Fruit fly (Drosophila melanogaster) whole organism, embryonic: ENCODE data around the gene Calr.

Experiments
- Ada2b ChIP-seq: fragments of 200-800 bp; sonication (Bioruptor generic); IDR thresholded peaks from 2 replicates; pipeline ENCODE4 v1.3.6; 2022; ENCODE audit warnings: missing biosample characterization, missing genetic modification characterization
- Atf-2 ChIP-seq: fragments of 200-800 bp; sonication (Bioruptor generic); optimal IDR thresholded peaks from 2 replicates; lab custom pipeline; 2016; ENCODE audit warnings: missing biosample characterization, missing genetic modification characterization
- Atf6 ChIP-seq: fragments of 200-800 bp; sonication (Bioruptor generic); IDR thresholded peaks from 2 replicates; pipeline ENCODE4 v1.3.6; 2022; ENCODE audit warnings: missing biosample characterization, missing genetic modification characterization
- CG10654 ChIP-seq: fragments of 200-800 bp; sonication (Bioruptor generic); optimal IDR thresholded peaks from 2 replicates; lab custom pipeline; 2016; ENCODE audit warnings: missing biosample characterization, missing genetic modification characterization
- CG11456 ChIP-seq: fragments of 200-800 bp; sonication (Bioruptor generic); IDR thresholded peaks from 3 replicates; pipeline ENCODE4 v1.3.6; 2022; ENCODE audit warnings: missing biosample characterization, missing genetic modification characterization
- CG12659 ChIP-seq: fragments of 200-800 bp; sonication (Bioruptor generic); optimal IDR thresholded peaks from 3 replicates; lab custom pipeline; 2017; ENCODE audit warnings: mild to moderate bottlenecking, missing biosample characterization, missing genetic modification reagents, missing genetic modification characterization
- CG13123 ChIP-seq: fragments of 200-800 bp; sonication (Bioruptor generic); optimal IDR thresholded peaks from 2 replicates; lab custom pipeline; 2016; ENCODE audit warnings: missing biosample characterization, missing genetic modification characterization
- CG1792 ChIP-seq: fragments of 200-800 bp; sonication (Bioruptor generic); optimal IDR thresholded peaks from 2 replicates; lab custom pipeline; 2016; ENCODE audit warnings: missing biosample characterization, missing genetic modification characterization
- CG2120 ChIP-seq: fragments of 200-800 bp; sonication (Bioruptor generic); optimal IDR thresholded peaks from 3 replicates; lab custom pipeline; 2016; ENCODE audit warnings: missing biosample characterization, missing genetic modification characterization
- CG2889 ChIP-seq: fragments of 200-800 bp; sonication (Bioruptor generic); IDR thresholded peaks from 3 replicates; pipeline ENCODE4 v1.3.6; 2022; ENCODE audit warnings: missing biosample characterization, missing genetic modification characterization
- CG30431 ChIP-seq: fragments of 200-800 bp; sonication (Bioruptor generic); optimal IDR thresholded peaks from 2 replicates; lab custom pipeline; 2017; ENCODE audit warnings: missing biosample characterization, missing genetic modification characterization
- CG31388 ChIP-seq: fragments of 200-800 bp; sonication (Bioruptor generic); optimal IDR thresholded peaks from 2 replicates; lab custom pipeline; 2016; ENCODE audit warnings: missing biosample characterization, missing genetic modification characterization
- CG32532 ChIP-seq: fragments of 200-800 bp; sonication (Bioruptor generic); IDR thresholded peaks from 2 replicates; pipeline ENCODE4 v1.3.6; 2022; ENCODE audit warnings: missing biosample characterization, missing genetic modification characterization
- CG3838 ChIP-seq: fragments of 200-800 bp; sonication (Bioruptor generic); optimal IDR thresholded peaks from 3 replicates; lab custom pipeline; 2016; ENCODE audit warnings: missing biosample characterization, missing genetic modification characterization
- CG4707 ChIP-seq: fragments of 200-800 bp; sonication (Bioruptor generic); optimal IDR thresholded peaks from 2 replicates; lab custom pipeline; 2018; ENCODE audit warnings: missing biosample characterization, mild to moderate bottlenecking, missing genetic modification characterization, moderate library complexity
- CG5180 ChIP-seq: fragments of 200-800 bp; sonication (Bioruptor generic); optimal IDR thresholded peaks from 3 replicates; lab custom pipeline; 2017; ENCODE audit warnings: missing biosample characterization, missing genetic modification characterization, mild to moderate bottlenecking, moderate library complexity, missing genetic modification reagents
- CG6689 ChIP-seq: fragments of 200-800 bp; sonication (Bioruptor generic); IDR thresholded peaks from 2 replicates; pipeline ENCODE4 v1.3.6; 2022; ENCODE audit warnings: missing biosample characterization, missing genetic modification characterization
- CG7357 ChIP-seq: fragments of 200-800 bp; sonication (Bioruptor generic); IDR thresholded peaks from 3 replicates; pipeline ENCODE4 v1.3.6; 2022; ENCODE audit warnings: missing biosample characterization, missing genetic modification characterization
- CG7987 ChIP-seq: fragments of 200-800 bp; sonication (Bioruptor generic); optimal IDR thresholded peaks from 2 replicates; lab custom pipeline; 2018; ENCODE audit warnings: missing biosample characterization, mild to moderate bottlenecking, missing genetic modification characterization, moderate library complexity
- CG8359 ChIP-seq: fragments of 200-800 bp; sonication (Bioruptor generic); optimal IDR thresholded peaks from 2 replicates; lab custom pipeline; 2017; ENCODE audit warnings: missing biosample characterization, mild to moderate bottlenecking, missing genetic modification characterization, borderline replicate concordance
- CG9932 ChIP-seq: fragments of 200-800 bp; sonication (Bioruptor generic); IDR thresholded peaks from 2 replicates; pipeline ENCODE4 v1.3.6; 2022; ENCODE audit warnings: missing biosample characterization, missing genetic modification characterization
- Dad ChIP-seq: fragments of 200-800 bp; sonication (Bioruptor generic); optimal IDR thresholded peaks from 3 replicates; lab custom pipeline; 2016; ENCODE audit warnings: missing biosample characterization, missing genetic modification characterization
- Doc2 ChIP-seq: fragments of 200-800 bp; sonication (Bioruptor generic); IDR thresholded peaks from 2 replicates; pipeline ENCODE4 v1.3.6; 2022; ENCODE audit warnings: missing biosample characterization, missing genetic modification characterization
- E2f1 ChIP-seq: fragments of 200-800 bp; sonication (Bioruptor generic); IDR thresholded peaks from 2 replicates; pipeline ENCODE4 v1.3.6; 2022; ENCODE audit warnings: missing biosample characterization, missing genetic modification characterization
- Gsc ChIP-seq: fragments of 200-800 bp; sonication (Bioruptor generic); IDR thresholded peaks from 2 replicates; pipeline ENCODE4 v1.3.6; 2022; ENCODE audit warnings: missing biosample characterization, missing genetic modification characterization
- HHEX ChIP-seq: fragments of 200-800 bp; sonication (Bioruptor generic); optimal IDR thresholded peaks from 3 replicates; lab custom pipeline; 2017; ENCODE audit warnings: missing biosample characterization, mild to moderate bottlenecking, missing genetic modification characterization, missing genetic modification reagents
- Lim3 ChIP-seq: fragments of 200-800 bp; sonication (Bioruptor generic); IDR thresholded peaks from 2 replicates; pipeline ENCODE4 v1.3.6; 2022; ENCODE audit warnings: missing biosample characterization, missing genetic modification characterization
- Oaz ChIP-seq: fragments of 200-800 bp; sonication (Bioruptor generic); IDR thresholded peaks from 2 replicates; pipeline ENCODE4 v1.3.6; 2022; ENCODE audit warnings: missing biosample characterization, missing genetic modification characterization
- Side ChIP-seq: fragments of 200-800 bp; sonication (Bioruptor generic); optimal IDR thresholded peaks from 2 replicates; lab custom pipeline; 2016; ENCODE audit warnings: missing biosample characterization, missing genetic modification characterization
- aop ChIP-seq: fragments of 200-800 bp; sonication (Bioruptor generic); IDR thresholded peaks from 2 replicates; pipeline ENCODE4 v1.3.6; 2022; ENCODE audit warnings: missing biosample characterization, missing genetic modification characterization
- bab2 ChIP-seq: fragments of 200-800 bp; sonication (Bioruptor generic); optimal IDR thresholded peaks from 2 replicates; lab custom pipeline; 2016; ENCODE audit warnings: missing biosample characterization, missing genetic modification characterization
- btn ChIP-seq: fragments of 200-800 bp; sonication (Bioruptor generic); optimal IDR thresholded peaks from 2 replicates; lab custom pipeline; 2016; ENCODE audit warnings: missing biosample characterization, missing genetic modification characterization
- da ChIP-seq: fragments of 200-800 bp; sonication (Bioruptor generic); optimal IDR thresholded peaks from 2 replicates; lab custom pipeline; 2016; ENCODE audit warnings: missing biosample characterization, missing genetic modification characterization
- dimm ChIP-seq: fragments of 200-800 bp; sonication (Bioruptor generic); IDR thresholded peaks from 2 replicates; pipeline ENCODE4 v1.3.6; 2022; ENCODE audit warnings: missing biosample characterization, missing genetic modification characterization
- eve ChIP-seq, 2 experiments: fragments of >200 bp; optimal IDR thresholded peaks; 2 replicates each; lab custom pipeline; 2017; ENCODE audit warnings: missing biosample characterization in 2 of 2, missing genetic modification characterization in 2 of 2
- ewg ChIP-seq: fragments of 200-800 bp; sonication (Bioruptor generic); optimal IDR thresholded peaks from 3 replicates; lab custom pipeline; 2017; ENCODE audit warnings: mild to moderate bottlenecking, missing biosample characterization, missing genetic modification reagents, missing genetic modification characterization
- gem ChIP-seq: fragments of 200-800 bp; sonication (Bioruptor generic); optimal IDR thresholded peaks from 2 replicates; lab custom pipeline; 2019; ENCODE audit warnings: missing biosample characterization, mild to moderate bottlenecking, missing genetic modification characterization, moderate library complexity
- her ChIP-seq: fragments of 200-800 bp; sonication (Bioruptor generic); optimal IDR thresholded peaks from 2 replicates; lab custom pipeline; 2016; ENCODE audit warnings: missing biosample characterization, missing genetic modification characterization
- klu ChIP-seq: fragments of 200-800 bp; sonication (Bioruptor generic); IDR thresholded peaks from 2 replicates; pipeline ENCODE4 v1.3.6; 2022; ENCODE audit warnings: missing biosample characterization, missing genetic modification characterization
- nmo ChIP-seq: fragments of 200-800 bp; sonication (Bioruptor generic); optimal IDR thresholded peaks from 2 replicates; lab custom pipeline; 2018; ENCODE audit warnings: missing biosample characterization, mild to moderate bottlenecking, missing genetic modification characterization, moderate library complexity
- onecut ChIP-seq: fragments of 200-800 bp; sonication (Bioruptor generic); IDR thresholded peaks from 2 replicates; pipeline ENCODE4 v1.3.6; 2022; ENCODE audit warnings: missing biosample characterization, missing genetic modification characterization
- pan ChIP-seq, 4 experiments: fragments of >200 bp in 3 of 4; fragments of 200-800 bp in 1 of 4; sonication (Bioruptor generic) in 1 of 4; optimal IDR thresholded peaks in 3 of 4; IDR thresholded peaks in 1 of 4; 2 replicates each; pipeline versions ENCODE4 v1.3.6 to Lab custom; 2017 to 2022; ENCODE audit warnings: missing biosample characterization in 2 of 4, missing genetic modification characterization in 2 of 4, mixed read lengths in 1 of 4
- pb ChIP-seq: fragments of 200-800 bp; sonication (Bioruptor generic); optimal IDR thresholded peaks from 3 replicates; lab custom pipeline; 2016; ENCODE audit warnings: missing biosample characterization, missing genetic modification characterization
- pho ChIP-seq: fragments of 200-800 bp; sonication (Bioruptor generic); optimal IDR thresholded peaks from 2 replicates; lab custom pipeline; 2016; ENCODE audit warnings: missing biosample characterization, missing genetic modification characterization
- pita ChIP-seq: fragments of 200-800 bp; sonication (Bioruptor generic); optimal IDR thresholded peaks from 2 replicates; lab custom pipeline; 2017; ENCODE audit warnings: missing biosample characterization, mild to moderate bottlenecking, missing genetic modification characterization
- prd ChIP-seq, 3 experiments: fragments of >200 bp in 2 of 3; fragments of 200-800 bp in 1 of 3; sonication (Bioruptor generic) in 1 of 3; optimal IDR thresholded peaks in 2 of 3; IDR thresholded peaks in 1 of 3; 2 replicates in 2 of 3; 3 replicates in 1 of 3; pipeline versions ENCODE4 v1.3.6 to Lab custom; 2017 to 2022; ENCODE audit warnings: missing biosample characterization in 1 of 3, missing genetic modification characterization in 1 of 3
- ro ChIP-seq: fragments of 200-800 bp; sonication (Bioruptor generic); IDR thresholded peaks from 2 replicates; pipeline ENCODE4 v1.3.6; 2022; ENCODE audit warnings: missing biosample characterization, missing genetic modification characterization
- shn ChIP-seq: fragments of 200-800 bp; sonication (Bioruptor generic); optimal IDR thresholded peaks from 3 replicates; lab custom pipeline; 2016; ENCODE audit warnings: missing biosample characterization, missing genetic modification characterization
- slbo ChIP-seq: fragments of 200-800 bp; sonication (Bioruptor generic); IDR thresholded peaks from 2 replicates; pipeline ENCODE4 v1.3.6; 2022; ENCODE audit warnings: missing biosample characterization, missing genetic modification characterization
- twi ChIP-seq: fragments of 200-800 bp; optimal IDR thresholded peaks from 2 replicates; lab custom pipeline; 2019; ENCODE audit warnings: missing biosample characterization, mild to moderate bottlenecking, missing genetic modification characterization, moderate library complexity
- wek ChIP-seq: fragments of 200-800 bp; sonication (Bioruptor generic); optimal IDR thresholded peaks from 3 replicates; lab custom pipeline; 2018; ENCODE audit warnings: missing biosample characterization, mild to moderate bottlenecking, missing genetic modification characterization, moderate library complexity

Gene Calr

DNA sequence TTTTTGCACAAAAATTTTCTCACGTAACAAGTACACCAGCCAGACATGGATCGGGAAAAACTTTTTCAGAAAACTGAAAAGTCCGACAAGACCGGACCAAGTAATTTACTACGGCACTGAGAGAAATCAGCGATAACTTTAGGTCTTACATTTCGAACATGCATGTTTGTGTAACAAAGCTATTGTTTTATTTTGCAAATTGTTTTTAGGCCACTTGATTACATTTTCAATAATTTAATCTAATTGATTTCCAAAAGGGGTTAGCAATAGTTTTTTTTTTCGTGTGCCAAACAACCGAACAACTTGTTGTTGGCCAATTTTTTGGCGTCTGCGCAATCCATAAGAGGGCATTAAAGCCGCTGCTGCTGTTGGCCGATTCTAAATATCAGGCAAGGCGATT is 17.5 kb downstream of the Calr start (continued):
- TF ChIP-seq CG9932 (GFP tag; lab: Robert Waterston, UW) (peak; percentile 51), CG2889 (0 out of 3 replicates have a peak, but pooled peaks have one; percentile 27), her (GFP tag; lab: Kevin White, UChicago) (peak; percentile 12), Ada2b (GFP tag; lab: Robert Waterston, UW) (peak; percentile 74), prd (optimal IDR thresholded peaks at IDR 0.05; lab: Kevin White, UChicago) (no peak), prd (GFP tag; IDR thresholded peaks at IDR 0.05; lab: Robert Waterston, UW) (peak; percentile 79), Side (GFP tag; lab: Kevin White, UChicago) (peak; percentile 43), pho (peak; percentile 47), CG1792 (peak; percentile 59), CG31388 (peak; percentile 13), Gsc (GFP tag; lab: Robert Waterston, UW) (no peak), CG7987 (GFP tag; lab: Kevin White, UChicago) (peak; percentile 20), Atf6 (GFP tag; lab: Robert Waterston, UW) (peak; percentile 59), gem (tag; lab: Kevin White, UChicago) (peak; percentile 77), ewg (peak; percentile 65), Doc2 (no peak; the same call in 1 of the 2 replicates), Oaz (GFP tag; lab: Robert Waterston, UW) (no peak), ro (GFP tag; lab: Robert Waterston, UW) (no peak), Lim3 (GFP tag; lab: Robert Waterston, UW) (no peak), CG6689 (GFP tag; lab: Robert Waterston, UW) (no peak), CG30431 (GFP tag; lab: Kevin White, UChicago) (peak; percentile 33), CG4707 (GFP tag; lab: Kevin White, UChicago) (no peak), E2f1 (GFP tag; lab: Robert Waterston, UW) (peak; percentile 61), Atf-2 (GFP tag; lab: Kevin White, UChicago) (peak; percentile 14), shn (GFP tag; lab: Kevin White, UChicago) (no peak), CG32532 (peak; percentile 45; the same call in 1 of the 2 replicates), eve (GFP tag; optimal IDR thresholded peaks at IDR 0.05; lab: Kevin White, UChicago) (peak in 1 of 2 experiments; percentile 56), Dad (peak; percentile 59), CG5180 (GFP tag; lab: Kevin White, UChicago) (peak; percentile 36), wek (GFP tag; lab: Kevin White, UChicago) (no peak), nmo (GFP tag; lab: Kevin White, UChicago) (peak; percentile 38), CG13123 (GFP tag; lab: Kevin White, UChicago) (no peak), slbo (GFP tag; lab: Robert Waterston, UW) (peak; percentile 63; the same call in 1 of the 2 replicates), dimm (GFP tag; lab: Robert Waterston, UW) (0 out of 2 replicates have a peak, but pooled peaks have one; percentile 13), CG11456 (GFP tag; lab: Robert Waterston, UW) (no peak; the same call in 2 of the 3 replicates), CG7357 (GFP tag; lab: Robert Waterston, UW) (0 out of 3 replicates have a peak, but pooled peaks have one; percentile 47), CG8359 (GFP tag; lab: Kevin White, UChicago) (no peak), CG10654 (GFP tag; lab: Kevin White, UChicago) (peak; percentile 43), CG2120 (GFP tag; lab: Kevin White, UChicago) (peak; percentile 71), onecut (peak; percentile 20; the same call in 1 of the 2 replicates), twi (tag; lab: Kevin White, UChicago) (no peak), klu (GFP tag; lab: Robert Waterston, UW) (0 out of 2 replicates have a peak, but pooled peaks have one; percentile 33), CG3838 (GFP tag; lab: Kevin White, UChicago) (no peak), pb (GFP tag; lab: Kevin White, UChicago) (peak; percentile 22), CG12659 (peak; percentile 10), pita (GFP tag; lab: Kevin White, UChicago) (no peak), HHEX (GFP tag; lab: Kevin White, UChicago) (peak; percentile 62), pan (optimal IDR thresholded peaks at IDR 0.05; lab: Kevin White, UChicago) (no peak), pan (GFP tag; optimal IDR thresholded peaks at IDR 0.05 in 1 of 2, IDR thresholded peaks at IDR 0.05 in 1 of 2) (peak in 1 of 2 experiments; percentile 72), btn (GFP tag; lab: Kevin White, UChicago) (no peak), aop (GFP tag; lab: Robert Waterston, UW) (no peak), bab2 (GFP tag; lab: Kevin White, UChicago) (peak; percentile 65), da (GFP tag; lab: Kevin White, UChicago) (no peak)
